Worm (Caenorhabditis elegans) whole organism, L3 larva: ENCODE results near the gene clc-1.
A peak's percentile ranks its signal among the peaks of the same experiment; 100 is the strongest.

Experiments
- R02D3.7 ChIP-seq: fragments of 150-350 bp; optimal IDR thresholded peaks from 2 replicates; lab custom pipeline; 2014; ENCODE audit warnings: missing biosample characterization, missing genetic modification characterization
- ZK546.5 ChIP-seq: sonication (generic microtip); optimal IDR thresholded peaks from 2 replicates; lab custom pipeline; 2017; ENCODE audit warnings: missing biosample characterization, missing genetic modification characterization
- aly-2 ChIP-seq: fragments of 150-350 bp; optimal IDR thresholded peaks from 2 replicates; lab custom pipeline; 2014; ENCODE audit warnings: missing biosample characterization, missing genetic modification characterization
- ama-1 ChIP-seq: fragments of 150-350 bp; optimal IDR thresholded peaks from 2 replicates; lab custom pipeline; 2018
- ceh-28 ChIP-seq: fragments of 150-350 bp; optimal IDR thresholded peaks from 2 replicates; lab custom pipeline; 2014; ENCODE audit warnings: missing biosample characterization, missing genetic modification reagents, missing genetic modification characterization
- ceh-82 ChIP-seq: fragments of 150-350 bp; optimal IDR thresholded peaks from 2 replicates; lab custom pipeline; 2014; ENCODE audit warnings: missing biosample characterization, missing genetic modification characterization
- ceh-9 ChIP-seq: sonication (generic microtip); optimal IDR thresholded peaks from 2 replicates; lab custom pipeline; 2018; ENCODE audit warnings: missing biosample characterization, missing genetic modification characterization
- egl-27 ChIP-seq: sonication (generic microtip); optimal IDR thresholded peaks from 4 replicates; lab custom pipeline; 2017; ENCODE audit warnings: missing biosample characterization, missing genetic modification reagents, missing genetic modification characterization
- egl-5 ChIP-seq: fragments of 150-350 bp; optimal IDR thresholded peaks from 2 replicates; lab custom pipeline; 2017; ENCODE audit warnings: missing biosample characterization, missing genetic modification reagents, missing genetic modification characterization, inconsistent platforms
- elt-1 ChIP-seq: fragments of 150-350 bp; optimal IDR thresholded peaks from 2 replicates; lab custom pipeline; 2014; ENCODE audit warnings: missing biosample characterization, missing genetic modification characterization
- elt-3 ChIP-seq, 3 experiments: fragments of 150-350 bp in 1 of 3; sonication (generic microtip) in 2 of 3; optimal IDR thresholded peaks; 2 replicates in 2 of 3; 4 replicates in 1 of 3; lab custom pipeline; 2014 to 2017; ENCODE audit warnings: missing biosample characterization in 3 of 3, missing genetic modification characterization in 3 of 3
- eor-1 ChIP-seq, 2 experiments: fragments of 150-350 bp; optimal IDR thresholded peaks; 2 replicates each; lab custom pipeline; 2014 to 2018; ENCODE audit warnings: missing biosample characterization in 2 of 2, missing genetic modification characterization in 2 of 2
- fkh-10 ChIP-seq: sonication (generic microtip); optimal IDR thresholded peaks from 2 replicates; lab custom pipeline; 2017; ENCODE audit warnings: missing biosample characterization, missing genetic modification reagents, missing genetic modification characterization
- fos-1 ChIP-seq: fragments of 150-350 bp; optimal IDR thresholded peaks from 2 replicates; lab custom pipeline; 2014; ENCODE audit warnings: missing biosample characterization, missing genetic modification characterization
- hmg-11 ChIP-seq: sonication (generic microtip); optimal IDR thresholded peaks from 2 replicates; lab custom pipeline; 2016; ENCODE audit warnings: missing genetic modification characterization, missing compliant biosample characterization
- jun-1 ChIP-seq: fragments of 150-350 bp; optimal IDR thresholded peaks from 2 replicates; lab custom pipeline; 2014; ENCODE audit warnings: missing biosample characterization, missing genetic modification reagents, missing genetic modification characterization
- lin-15B ChIP-seq: fragments of 150-350 bp; optimal IDR thresholded peaks from 2 replicates; lab custom pipeline; 2014; ENCODE audit warnings: missing biosample characterization, missing genetic modification characterization
- lin-39 ChIP-seq: fragments of 150-350 bp; optimal IDR thresholded peaks from 2 replicates; lab custom pipeline; 2018; ENCODE audit warnings: missing biosample characterization, missing genetic modification reagents, missing genetic modification characterization
- lsy-12 ChIP-seq: sonication (generic microtip); optimal IDR thresholded peaks from 2 replicates; lab custom pipeline; 2016; ENCODE audit warnings: mild to moderate bottlenecking, missing genetic modification characterization, missing compliant biosample characterization
- mdl-1 ChIP-seq: fragments of 150-350 bp; optimal IDR thresholded peaks from 2 replicates; lab custom pipeline; 2014; ENCODE audit warnings: missing biosample characterization, missing genetic modification characterization
- mml-1 ChIP-seq: fragments of 150-350 bp; sonication (generic microtip); optimal IDR thresholded peaks from 3 replicates; lab custom pipeline; 2014; ENCODE audit warnings: missing biosample characterization, missing genetic modification characterization
- nfya-1 ChIP-seq: sonication (generic microtip); optimal IDR thresholded peaks from 2 replicates; lab custom pipeline; 2017; ENCODE audit warnings: missing genetic modification characterization, mild to moderate bottlenecking, missing compliant biosample characterization, antibody characterized with exemption, moderate library complexity; ENCODE audit not compliant: insufficient read depth
- nhr-11 ChIP-seq: fragments of 150-350 bp; optimal IDR thresholded peaks from 2 replicates; lab custom pipeline; 2014; ENCODE audit warnings: missing biosample characterization, missing genetic modification characterization
- nhr-12 ChIP-seq: fragments of 150-350 bp; optimal IDR thresholded peaks from 2 replicates; lab custom pipeline; 2014; ENCODE audit warnings: missing biosample characterization, missing genetic modification characterization
- nhr-23 ChIP-seq: fragments of 150-350 bp; optimal IDR thresholded peaks from 2 replicates; lab custom pipeline; 2014; ENCODE audit warnings: missing biosample characterization, missing genetic modification reagents, missing genetic modification characterization
- nhr-237 ChIP-seq: fragments of 150-350 bp; optimal IDR thresholded peaks from 2 replicates; lab custom pipeline; 2014; ENCODE audit warnings: missing biosample characterization, missing genetic modification characterization
- nhr-25 ChIP-seq: sonication (generic microtip); optimal IDR thresholded peaks from 2 replicates; lab custom pipeline; 2017; ENCODE audit warnings: missing biosample characterization, missing genetic modification characterization
- nhr-28 ChIP-seq: fragments of 150-350 bp; optimal IDR thresholded peaks from 2 replicates; lab custom pipeline; 2014; ENCODE audit warnings: missing biosample characterization, missing genetic modification characterization
- nhr-43 ChIP-seq: sonication (generic microtip); optimal IDR thresholded peaks from 2 replicates; lab custom pipeline; 2016; ENCODE audit warnings: mild to moderate bottlenecking, missing genetic modification characterization, missing compliant biosample characterization; ENCODE audit not compliant: poor library complexity, severe bottlenecking
- nhr-67 ChIP-seq: fragments of 150-350 bp; optimal IDR thresholded peaks from 2 replicates; lab custom pipeline; 2014; ENCODE audit warnings: missing biosample characterization, missing genetic modification characterization
- nhr-76 ChIP-seq: fragments of 150-350 bp; sonication (generic microtip); optimal IDR thresholded peaks from 5 replicates; lab custom pipeline; 2014; ENCODE audit warnings: missing biosample characterization, missing genetic modification characterization
- nhr-77 ChIP-seq: fragments of 150-350 bp; optimal IDR thresholded peaks from 2 replicates; lab custom pipeline; 2014; ENCODE audit warnings: missing biosample characterization, missing genetic modification characterization
- pha-4 ChIP-seq: fragments of 150-350 bp; optimal IDR thresholded peaks from 2 replicates; lab custom pipeline; 2014; ENCODE audit warnings: missing biosample characterization, missing genetic modification reagents, missing genetic modification characterization
- pqm-1 ChIP-seq: fragments of 150-350 bp; optimal IDR thresholded peaks from 2 replicates; lab custom pipeline; 2017; ENCODE audit warnings: missing biosample characterization, missing genetic modification characterization, inconsistent platforms
- sea-2 ChIP-seq: fragments of 150-350 bp; sonication (generic microtip); optimal IDR thresholded peaks from 4 replicates; lab custom pipeline; 2014; ENCODE audit warnings: missing biosample characterization, missing genetic modification reagents, missing genetic modification characterization
- skn-1 ChIP-seq: fragments of 150-350 bp; optimal IDR thresholded peaks from 2 replicates; lab custom pipeline; 2014; ENCODE audit warnings: missing biosample characterization, missing genetic modification characterization
- snpc-4 ChIP-seq: fragments of 150-350 bp; optimal IDR thresholded peaks from 2 replicates; lab custom pipeline; 2014; ENCODE audit warnings: missing biosample characterization, missing genetic modification characterization
- tbx-2 ChIP-seq: sonication (generic microtip); optimal IDR thresholded peaks from 2 replicates; lab custom pipeline; 2016; ENCODE audit warnings: mild to moderate bottlenecking, missing genetic modification characterization, missing compliant biosample characterization
- unc-39 ChIP-seq: sonication (generic microtip); optimal IDR thresholded peaks from 4 replicates; lab custom pipeline; 2017; ENCODE audit warnings: missing biosample characterization, missing genetic modification characterization
- unc-62 ChIP-seq: fragments of 150-350 bp; sonication (generic microtip); optimal IDR thresholded peaks from 4 replicates; lab custom pipeline; 2014; ENCODE audit warnings: missing biosample characterization, missing genetic modification reagents, missing genetic modification characterization
- zag-1 ChIP-seq: fragments of 150-350 bp; optimal IDR thresholded peaks from 2 replicates; lab custom pipeline; 2014; ENCODE audit warnings: missing biosample characterization, missing genetic modification characterization
- ztf-11 ChIP-seq: fragments of 150-350 bp; optimal IDR thresholded peaks from 2 replicates; lab custom pipeline; 2014; ENCODE audit warnings: missing biosample characterization, missing genetic modification characterization
- ztf-4 ChIP-seq: fragments of 150-350 bp; optimal IDR thresholded peaks from 2 replicates; lab custom pipeline; 2014; ENCODE audit warnings: missing biosample characterization, missing genetic modification characterization

Gene clc-1

DNA sequence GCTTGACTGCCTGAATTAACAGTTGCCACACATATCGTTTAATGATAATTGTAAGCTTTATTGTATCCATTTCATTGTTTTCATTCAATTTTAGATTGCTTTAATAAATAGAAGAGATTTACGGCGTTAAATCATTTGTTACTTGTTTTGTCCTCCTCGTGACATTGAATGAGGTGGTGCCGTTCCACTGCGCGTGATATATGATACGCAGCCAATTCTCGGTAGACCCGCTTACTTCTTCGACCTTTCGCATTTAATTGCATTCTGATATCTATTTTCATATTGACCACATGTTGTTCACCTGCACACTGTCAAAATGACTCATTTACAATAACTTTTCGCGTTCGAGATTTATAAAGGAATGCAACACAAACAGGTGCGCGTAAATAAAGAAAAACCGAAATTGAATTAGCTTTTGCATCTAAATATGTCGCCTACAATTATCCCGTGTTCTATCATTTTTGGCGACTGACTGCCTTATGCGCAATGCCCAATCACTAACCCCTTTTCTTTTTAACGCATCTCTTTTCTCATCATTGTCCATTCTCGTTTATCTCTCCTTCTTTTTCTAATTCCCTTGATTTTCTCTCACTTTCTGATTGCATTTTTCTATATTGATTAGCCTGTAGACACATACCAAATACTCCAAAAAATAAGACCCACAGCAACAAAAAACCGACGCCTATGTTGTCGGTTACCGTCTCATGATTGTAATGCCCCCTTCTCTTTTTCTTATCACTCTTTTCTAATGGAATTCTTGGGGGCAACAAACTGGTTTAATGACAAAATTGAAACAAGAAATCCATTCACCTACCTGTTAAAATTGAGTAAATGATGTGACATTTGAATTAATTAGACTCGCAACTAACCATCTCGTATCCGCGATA lies 32.6 kb upstream of the clc-1 start (continued):
- TF ChIP-seq tbx-2: no peak
- TF ChIP-seq nhr-237 (tag; lab: Kevin White, UChicago): no peak
- no peak for TF ChIP-seq zag-1 (tag; lab: Kevin White, UChicago)
- no peak for TF ChIP-seq R02D3.7
- TF ChIP-seq jun-1 (tag; lab: Kevin White, UChicago): no peak
- no peak for TF ChIP-seq egl-27 (tag; lab: Kevin White, UChicago)
- TF ChIP-seq elt-3 (tag; optimal IDR thresholded peaks at IDR 0.05; lab: Kevin White, UChicago): peak in 1 of 3 experiments; percentile 50
- TF ChIP-seq lin-39 (tag; lab: Kevin White, UChicago): no peak
- TF ChIP-seq nhr-67: no peak
- TF ChIP-seq lin-15B (tag; lab: Kevin White, UChicago): no peak

DNA sequence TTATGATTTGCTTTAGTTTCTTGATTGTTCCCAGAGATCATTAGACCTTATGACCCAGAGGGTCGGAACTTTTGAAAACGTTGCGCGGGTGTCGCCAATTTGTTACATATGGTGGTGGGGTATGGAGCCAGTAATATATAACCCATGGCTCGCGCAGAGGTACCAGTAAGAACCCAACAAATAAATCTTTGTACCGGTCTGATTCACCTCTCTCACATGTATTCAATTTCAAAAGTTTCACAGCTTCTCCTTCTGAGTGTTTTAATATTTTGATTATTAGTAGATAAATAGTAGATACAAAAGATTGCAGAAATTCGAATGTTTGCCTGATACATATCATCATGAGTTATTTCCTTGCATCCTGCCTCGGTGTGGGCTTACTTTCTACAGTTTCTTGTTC lies 31.1 kb upstream of the clc-1 start, which contains the start of gene egl-15:
egl-15 (plus strand) TSS at position 301 of the 400 bp plus-strand sequence.
- TF ChIP-seq ZK546.5 (tag; lab: Kevin White, UChicago) (no peak), snpc-4 (tag; lab: Kevin White, UChicago) (no peak), unc-62 (no peak), jun-1 (tag; lab: Kevin White, UChicago) (no peak), unc-39 (tag; lab: Kevin White, UChicago) (no peak), tbx-2 (no peak), eor-1 (tag; optimal IDR thresholded peaks at IDR 0.05; lab: Kevin White, UChicago) (no peak), aly-2 (tag; lab: Kevin White, UChicago) (no peak), pha-4 (tag; lab: Kevin White, UChicago) (no peak), ztf-11 (tag; lab: Kevin White, UChicago) (no peak), nhr-11 (tag; lab: Kevin White, UChicago) (no peak), nhr-23 (no peak)

DNA sequence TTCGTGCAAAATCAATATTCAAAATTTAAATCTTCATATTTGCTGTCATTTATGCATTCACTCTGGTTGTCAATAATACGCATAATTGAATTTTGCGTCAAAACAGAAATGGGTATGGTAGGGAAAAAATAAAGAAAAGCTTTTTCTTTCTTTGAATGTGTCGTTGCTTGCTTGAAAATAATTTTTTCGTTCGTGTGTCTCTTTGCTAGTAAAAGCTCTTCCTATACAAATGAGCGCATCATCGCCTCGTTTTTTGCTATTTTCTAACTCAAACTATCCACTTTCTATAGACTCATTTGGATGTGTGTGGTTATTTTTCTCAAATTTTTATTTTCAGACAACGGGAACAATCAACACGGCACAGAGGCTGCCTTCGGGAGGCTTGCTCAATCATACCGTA lies 18.6 kb upstream of the clc-1 start, which contains the start of gene ldb-1:
ldb-1 (plus strand) TSS at position 301 of the 400 bp plus-strand sequence.
- no peak for TF ChIP-seq tbx-2
- no peak for TF ChIP-seq egl-27 (tag; lab: Kevin White, UChicago)

DNA sequence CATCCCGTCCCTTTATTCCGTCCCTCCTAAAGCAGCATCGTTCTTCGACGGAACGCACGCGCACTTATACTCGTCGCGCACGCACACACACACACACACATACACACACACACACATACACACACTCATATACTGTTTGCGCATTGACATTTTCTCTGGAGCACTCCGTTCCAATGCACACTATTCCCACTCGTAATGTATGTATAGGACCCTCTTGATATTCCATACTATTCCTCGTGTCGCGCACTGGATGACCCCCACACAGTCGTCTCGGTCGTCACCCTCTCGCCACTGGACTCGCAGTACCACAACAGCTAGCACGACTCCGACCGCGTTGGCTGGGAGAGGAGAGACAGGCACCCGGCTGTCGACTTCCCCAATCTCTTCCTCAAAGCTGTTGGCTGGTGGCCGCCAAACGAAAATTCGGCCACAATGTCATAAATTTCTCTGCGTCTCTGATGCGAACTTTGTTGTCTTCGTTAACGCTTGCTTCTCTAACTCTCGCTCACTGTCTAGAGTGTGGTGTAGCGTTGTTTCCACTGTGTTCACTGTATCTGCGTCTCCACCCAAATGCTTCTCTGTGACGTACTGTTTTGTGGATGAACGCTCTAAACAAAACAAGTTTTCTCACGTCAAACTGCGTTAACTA lies 16.1 kb upstream of the clc-1 start:
- TF ChIP-seq aly-2 (tag; lab: Kevin White, UChicago) (no peak), nfya-1 (peak; percentile 87), mdl-1 (tag; lab: Kevin White, UChicago) (peak; percentile 56), pha-4 (tag; lab: Kevin White, UChicago) (peak; percentile 77), jun-1 (tag; lab: Kevin White, UChicago) (peak; percentile 89), unc-39 (tag; lab: Kevin White, UChicago) (no peak), pqm-1 (tag; lab: Kevin White, UChicago) (no peak), fkh-10 (GFP tag; lab: Kevin White, UChicago) (peak; percentile 0), lin-15B (tag; lab: Kevin White, UChicago) (peak; percentile 50), nhr-28 (tag; lab: Kevin White, UChicago) (no peak), nhr-77 (no peak), ztf-4 (tag; lab: Kevin White, UChicago) (peak; percentile 44), elt-1 (peak; percentile 47), mml-1 (tag; lab: Kevin White, UChicago) (no peak), hmg-11 (tag; lab: Kevin White, UChicago) (peak; percentile 99), fos-1 (tag; lab: Kevin White, UChicago) (no peak), nhr-11 (tag; lab: Kevin White, UChicago) (peak; percentile 67), egl-5 (tag; lab: Kevin White, UChicago) (peak; percentile 95), lsy-12 (peak; percentile 79), ZK546.5 (tag; lab: Kevin White, UChicago) (no peak), sea-2 (no peak), ama-1 (peak; percentile 76), tbx-2 (peak; percentile 90), ceh-82 (tag; lab: Kevin White, UChicago) (peak; percentile 51), nhr-12 (tag; lab: Kevin White, UChicago) (no peak), ceh-9 (no peak), lin-39 (tag; lab: Kevin White, UChicago) (peak; percentile 47), unc-62 (peak; percentile 73), snpc-4 (tag; lab: Kevin White, UChicago) (peak; percentile 5), nhr-43 (tag; lab: Kevin White, UChicago) (peak; percentile 88), skn-1 (tag; lab: Kevin White, UChicago) (peak; percentile 51), ceh-28 (peak; percentile 82), elt-3 (tag; optimal IDR thresholded peaks at IDR 0.05; lab: Kevin White, UChicago) (peak in 2 of 3 experiments; percentile 2 to 3), nhr-25 (tag; lab: Kevin White, UChicago) (peak; percentile 94), eor-1 (tag; optimal IDR thresholded peaks at IDR 0.05; lab: Kevin White, UChicago) (no peak), nhr-76 (tag; lab: Kevin White, UChicago) (peak; percentile 19)
